Worm (Caenorhabditis elegans) whole organism, late embryonic: Measurements from ENCODE around the gene sly-1.

ENCODE experiments used
- C08G9.2 ChIP-seq: sonication (generic microtip); optimal IDR thresholded peaks from 2 replicates; lab custom pipeline; 2016; ENCODE audit warnings: mild to moderate bottlenecking, missing genetic modification characterization, moderate library complexity, missing compliant biosample characterization
- T23F11.4 ChIP-seq: fragments of 200-800 bp; sonication (Bioruptor generic); optimal IDR thresholded peaks from 2 replicates; lab custom pipeline; 2018; ENCODE audit warnings: mild to moderate bottlenecking, missing genetic modification characterization, missing compliant biosample characterization
- Y22D7AL.16 ChIP-seq: sonication (generic microtip); optimal IDR thresholded peaks from 2 replicates; lab custom pipeline; 2016; ENCODE audit warnings: missing genetic modification characterization, missing compliant biosample characterization
- ama-1 ChIP-seq: fragments of 150-350 bp; optimal IDR thresholded peaks from 2 replicates; lab custom pipeline; 2014
- ceh-18 ChIP-seq: sonication (generic microtip); optimal IDR thresholded peaks from 2 replicates; lab custom pipeline; 2016; ENCODE audit warnings: missing genetic modification characterization, missing compliant biosample characterization
- ceh-31 ChIP-seq: sonication (generic microtip); optimal IDR thresholded peaks from 2 replicates; lab custom pipeline; 2016; ENCODE audit warnings: missing genetic modification characterization, missing compliant biosample characterization
- ceh-6 ChIP-seq: fragments of 200-800 bp; sonication (Bioruptor generic); optimal IDR thresholded peaks from 2 replicates; lab custom pipeline; 2018; ENCODE audit warnings: mild to moderate bottlenecking, missing genetic modification characterization, missing compliant biosample characterization
- dve-1 ChIP-seq: sonication (generic microtip); optimal IDR thresholded peaks from 2 replicates; lab custom pipeline; 2017; ENCODE audit warnings: antibody characterized with exemption, mild to moderate bottlenecking, missing genetic modification characterization, missing compliant biosample characterization
- elt-2 ChIP-seq: sonication (generic microtip); optimal IDR thresholded peaks from 2 replicates; lab custom pipeline; 2016; ENCODE audit warnings: missing genetic modification reagents, missing genetic modification characterization, missing compliant biosample characterization
- eyg-1 ChIP-seq: sonication (generic microtip); optimal IDR thresholded peaks from 2 replicates; lab custom pipeline; 2016; ENCODE audit warnings: missing genotype, missing genetic modification characterization, missing compliant biosample characterization
- fkh-10 ChIP-seq: fragments of 150-350 bp; optimal IDR thresholded peaks from 2 replicates; lab custom pipeline; 2014; ENCODE audit warnings: missing biosample characterization, missing genetic modification reagents, missing genetic modification characterization
- fkh-6 ChIP-seq: sonication (generic microtip); optimal IDR thresholded peaks from 2 replicates; lab custom pipeline; 2016; ENCODE audit warnings: missing genetic modification characterization, missing compliant biosample characterization
- madf-2 ChIP-seq: sonication (generic microtip); optimal IDR thresholded peaks from 2 replicates; lab custom pipeline; 2017; ENCODE audit warnings: missing genetic modification characterization, missing compliant biosample characterization
- odd-2 ChIP-seq: sonication (generic microtip); optimal IDR thresholded peaks from 2 replicates; lab custom pipeline; 2017; ENCODE audit warnings: antibody characterized with exemption, mild to moderate bottlenecking, missing genetic modification characterization, missing compliant biosample characterization
- pha-2 ChIP-seq: sonication (generic microtip); optimal IDR thresholded peaks from 2 replicates; lab custom pipeline; 2017; ENCODE audit warnings: mild to moderate bottlenecking, missing genetic modification characterization, missing compliant biosample characterization
- ref-2 ChIP-seq: sonication (generic microtip); optimal IDR thresholded peaks from 2 replicates; lab custom pipeline; 2016; ENCODE audit warnings: missing genetic modification characterization, missing compliant biosample characterization
- sdc-2 ChIP-seq: sonication (generic microtip); optimal IDR thresholded peaks from 2 replicates; lab custom pipeline; 2016; ENCODE audit warnings: missing genotype, missing genetic modification characterization, missing compliant biosample characterization

The sly-1 gene

ce11 chrIII:10561904-10562303, 55.0 kb downstream of the sly-1 start, which contains the start of gene Y45F3A.1:
TSS of gene Y45F3A.1 (minus strand) at chrIII:10561915.
- TF ChIP-seq sdc-2 (tag; lab: Kevin White, UChicago), result no peak
- TF ChIP-seq ref-2 (tag; lab: Kevin White, UChicago), result no peak
- TF ChIP-seq T23F11.4 (GFP tag; lab: Kevin White, UChicago), result no peak
- no peak for TF ChIP-seq C08G9.2
- no peak for TF ChIP-seq ceh-18
- TF ChIP-seq ama-1, result no peak
- no peak for TF ChIP-seq eyg-1 (tag; lab: Kevin White, UChicago)
- no peak for TF ChIP-seq madf-2 (tag; lab: Kevin White, UChicago)
- no peak for TF ChIP-seq fkh-10

- TF ChIP-seq ref-2 (tag; lab: Kevin White, UChicago) (no peak), Y22D7AL.16 (tag; lab: Kevin White, UChicago) (no peak), ceh-6 (no peak), T23F11.4 (GFP tag; lab: Kevin White, UChicago) (no peak), ceh-18 (no peak), odd-2 (no peak), dve-1 (tag; lab: Kevin White, UChicago) (no peak), ceh-31 (tag; lab: Kevin White, UChicago) (no peak), fkh-6 (tag; lab: Kevin White, UChicago) (no peak)
Observed at ce11 chrIII:10562542-10562941, 55.7 kb downstream of the sly-1 start.

- peak; percentile 19 for TF ChIP-seq elt-2
- no peak for TF ChIP-seq pha-2 (tag; lab: Kevin White, UChicago)
Observed at ce11 chrIII:10565926-10566325, 59.1 kb downstream of the sly-1 start, which contains the start of gene acdh-11. TSS of gene acdh-11 (plus strand) at chrIII:10566258.
